Fruit fly (Drosophila melanogaster): ENCODE results near the gene CG6885.

Gene CG6885

DNA sequence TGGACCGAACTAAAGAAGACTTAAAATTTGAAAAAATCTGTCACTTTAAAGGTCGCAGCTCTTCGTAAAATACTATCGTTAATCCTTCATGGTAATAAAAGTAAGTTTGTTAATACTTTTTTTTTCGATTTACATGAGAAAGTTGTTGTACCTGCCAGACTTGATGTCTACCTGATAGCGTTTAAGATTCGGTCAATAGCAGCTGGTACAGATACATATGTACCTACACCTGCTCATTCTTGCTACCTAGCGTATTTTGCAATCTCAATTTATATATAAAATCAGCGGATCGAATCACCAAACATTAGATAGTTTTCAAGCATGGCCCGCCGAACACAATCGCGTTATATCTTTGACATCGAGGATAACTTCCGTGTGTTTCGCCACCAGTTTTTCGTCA is at the start of gene CG6885:
Gene CG6885, plus strand, starts transcription at position 301 of the 400 bp plus-strand sequence.
- TF ChIP-seq Myc (optimal IDR thresholded peaks at IDR 0.05) (no peak), Hr78 (GFP tag; optimal IDR thresholded peaks at IDR 0.05) (no peak), Hr83 (GFP tag; optimal IDR thresholded peaks at IDR 0.05; ENCODE audit: poor library complexity, severe bottlenecking) (no peak), lola (GFP tag; optimal IDR thresholded peaks at IDR 0.05) (no peak), Rel (GFP tag; optimal IDR thresholded peaks at IDR 0.05) (no peak), Rel (tag; optimal IDR thresholded peaks at IDR 0.05) (no peak), woc (GFP tag; optimal IDR thresholded peaks at IDR 0.05) (no peak), Abd-B (GFP tag; optimal IDR thresholded peaks at IDR 0.05) (no peak), psq (GFP tag; optimal IDR thresholded peaks at IDR 0.05) (no peak), rgr (GFP tag; optimal IDR thresholded peaks at IDR 0.05) (no peak)

DNA sequence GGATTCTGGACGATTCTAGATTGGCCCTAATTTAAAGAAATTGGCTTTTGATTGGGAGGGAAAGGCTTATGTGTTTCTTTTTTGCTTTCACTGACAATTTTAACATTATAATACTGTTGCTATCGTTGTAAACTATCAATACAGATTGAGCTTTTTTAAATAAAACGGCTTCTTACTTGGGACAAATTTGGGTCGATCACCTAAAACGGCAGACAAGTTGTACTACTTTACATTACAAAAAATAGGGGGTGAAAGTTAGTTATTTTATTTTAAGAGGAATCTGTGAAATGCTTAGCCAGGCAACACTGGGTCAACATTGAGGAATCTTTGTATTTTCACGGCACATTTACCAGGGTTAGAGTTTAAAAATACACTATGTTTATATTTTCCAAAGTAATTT is 46.0 kb upstream of the CG6885 start, which contains the start of gene Dic4:
Gene Dic4, minus strand, starts transcription at position 101 of the 400 bp plus-strand sequence.
- TF ChIP-seq dl (GFP tag; optimal IDR thresholded peaks at IDR 0.05; ENCODE audit: insufficient read depth in 1 of 2, partially characterized antibody in 2 of 2), result no peak

dm6 chr3L:18723172-18723571 is 21.1 kb upstream of the CG6885 start, which contains the start of gene CG12477:
Gene CG12477 (minus strand): TSS chr3L:18723272.
- TF ChIP-seq Rel (GFP tag; optimal IDR thresholded peaks at IDR 0.05) (no peak), Rel (tag; optimal IDR thresholded peaks at IDR 0.05) (no peak), foxo (GFP tag; optimal IDR thresholded peaks at IDR 0.05) (no peak), Hr78 (GFP tag; optimal IDR thresholded peaks at IDR 0.05) (no peak), brk (GFP tag; optimal IDR thresholded peaks at IDR 0.05) (no peak), dmrt93B (GFP tag; optimal IDR thresholded peaks at IDR 0.05) (no peak), sage (GFP tag; optimal IDR thresholded peaks at IDR 0.05) (no peak), N (GFP tag; optimal IDR thresholded peaks at IDR 0.05) (no peak), HLH106 (tag; optimal IDR thresholded peaks at IDR 0.05) (no peak), sv (GFP tag; optimal IDR thresholded peaks at IDR 0.05) (no peak), Vsx2 (GFP tag; optimal IDR thresholded peaks at IDR 0.05; ENCODE audit: partially characterized antibody) (no peak), Hr83 (GFP tag; optimal IDR thresholded peaks at IDR 0.05; ENCODE audit: poor library complexity, severe bottlenecking) (no peak), Abd-B (GFP tag; optimal IDR thresholded peaks at IDR 0.05) (no peak), OdsH (GFP tag; optimal IDR thresholded peaks at IDR 0.05) (no peak)

dm6 chr3L:18742935-18743466 is 1.3 kb upstream of the CG6885 start:
- TF ChIP-seq brk (GFP tag; optimal IDR thresholded peaks at IDR 0.05), result no peak
- TF ChIP-seq Dfd (GFP tag; optimal IDR thresholded peaks at IDR 0.05), result peak; percentile 92

DNA sequence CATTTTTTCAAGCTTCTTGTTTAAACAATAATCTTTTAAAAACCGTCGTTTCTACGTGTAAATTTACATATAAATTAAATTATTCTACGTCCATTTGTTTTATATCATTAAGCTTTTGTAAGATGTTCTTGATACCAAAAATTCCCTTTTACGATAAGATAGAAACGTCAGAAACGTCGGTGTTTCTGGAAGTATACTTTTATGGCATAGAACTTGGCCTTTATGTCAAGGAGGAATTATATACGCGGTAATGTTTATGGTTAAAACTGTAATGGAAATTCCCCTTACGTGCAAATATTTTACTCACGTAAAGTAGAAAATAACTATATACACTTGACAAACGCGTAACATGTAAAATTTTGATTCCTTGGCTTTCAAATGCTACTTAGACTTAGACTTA is 609 bp upstream of the CG6885 start:
- TF ChIP-seq fru (GFP tag; optimal IDR thresholded peaks at IDR 0.05) (peak; percentile 29), Hr83 (GFP tag; optimal IDR thresholded peaks at IDR 0.05; ENCODE audit: poor library complexity, severe bottlenecking) (no peak), ey (GFP tag; optimal IDR thresholded peaks at IDR 0.05) (no peak), Rel (GFP tag; optimal IDR thresholded peaks at IDR 0.05) (no peak), Rel (tag; optimal IDR thresholded peaks at IDR 0.05) (peak; percentile 82), OdsH (GFP tag; optimal IDR thresholded peaks at IDR 0.05) (no peak), Myc (optimal IDR thresholded peaks at IDR 0.05) (peak; percentile 74), h (GFP tag; optimal IDR thresholded peaks at IDR 0.05) (no peak), pan (optimal IDR thresholded peaks at IDR 0.05) (no peak)

DNA sequence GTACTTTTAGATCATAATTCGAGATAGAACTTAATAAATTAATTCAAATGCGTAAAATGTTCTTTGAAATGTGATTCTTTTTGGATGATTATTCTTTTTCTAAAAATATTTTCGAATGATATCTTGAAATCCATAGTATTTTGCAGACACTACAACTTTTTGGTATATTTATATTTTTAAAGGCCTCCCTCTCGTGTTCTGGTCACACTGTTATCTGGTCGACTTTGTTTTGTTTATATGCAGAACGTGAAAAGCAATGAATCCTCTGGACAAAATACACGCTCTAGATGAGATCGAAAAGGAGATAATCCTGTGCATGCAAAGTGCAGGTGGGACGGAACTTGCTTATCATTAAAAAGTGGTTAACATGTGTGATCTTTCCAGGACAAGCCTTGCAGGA is 1.4 kb downstream of the CG6885 start, which contains the start of gene MED11:
Gene MED11, plus strand, starts transcription at position 210 of the 400 bp plus-strand sequence.
- TF ChIP-seq foxo (GFP tag; optimal IDR thresholded peaks at IDR 0.05) (no peak), Hnf4 (GFP tag; optimal IDR thresholded peaks at IDR 0.05) (no peak), CG9705 (GFP tag; optimal IDR thresholded peaks at IDR 0.05) (no peak), jim (GFP tag; optimal IDR thresholded peaks at IDR 0.05) (no peak), dl (GFP tag; optimal IDR thresholded peaks at IDR 0.05; ENCODE audit: insufficient read depth in 1 of 2, partially characterized antibody in 2 of 2) (no peak)

- TF ChIP-seq Dfd (GFP tag; optimal IDR thresholded peaks at IDR 0.05), result peak; percentile 54
- TF ChIP-seq dsf (GFP tag; optimal IDR thresholded peaks at IDR 0.05; ENCODE audit: borderline replicate concordance), result no peak
Measured at dm6 chr3L:18746169-18746568, 1.9 kb downstream of the CG6885 start.
